Fruit fly (Drosophila melanogaster) whole organism, embryonic: ENCODE data around the gene CCT7.

Experiments used
- B-H2 ChIP-seq: fragments of 200-800 bp; sonication (Bioruptor generic); optimal IDR thresholded peaks from 2 replicates; lab custom pipeline; 2018; ENCODE audit warnings: missing biosample characterization, mild to moderate bottlenecking, missing genetic modification characterization
- Bteb2 ChIP-seq: fragments of 200-800 bp; sonication (Bioruptor generic); optimal IDR thresholded peaks from 2 replicates; lab custom pipeline; 2016; ENCODE audit warnings: missing biosample characterization, missing genetic modification characterization
- CG10267 ChIP-seq: fragments of 200-800 bp; sonication (Bioruptor generic); optimal IDR thresholded peaks from 2 replicates; lab custom pipeline; 2018; ENCODE audit warnings: missing biosample characterization, mild to moderate bottlenecking, missing genetic modification characterization, moderate library complexity
- CG10462 ChIP-seq: fragments of 200-800 bp; sonication (Bioruptor generic); optimal IDR thresholded peaks from 2 replicates; lab custom pipeline; 2016; ENCODE audit warnings: missing biosample characterization, missing genetic modification characterization
- CG10959 ChIP-seq: fragments of 200-800 bp; sonication (Bioruptor generic); IDR thresholded peaks from 2 replicates; pipeline ENCODE4 v1.3.6; 2022; ENCODE audit warnings: missing biosample characterization, missing genetic modification characterization
- CG12104 ChIP-seq: fragments of 200-800 bp; sonication (Bioruptor generic); optimal IDR thresholded peaks from 3 replicates; lab custom pipeline; 2016; ENCODE audit warnings: missing biosample characterization, missing genetic modification characterization
- CG1233 ChIP-seq: fragments of 200-800 bp; sonication (Bioruptor generic); optimal IDR thresholded peaks from 4 replicates; lab custom pipeline; 2018; ENCODE audit warnings: missing biosample characterization, mild to moderate bottlenecking, missing genetic modification characterization
- CG13296 ChIP-seq: fragments of 200-800 bp; sonication (Bioruptor generic); optimal IDR thresholded peaks from 3 replicates; lab custom pipeline; 2018; ENCODE audit warnings: missing biosample characterization, mild to moderate bottlenecking, missing genetic modification characterization
- CG1529 ChIP-seq: fragments of 200-800 bp; sonication (Bioruptor generic); optimal IDR thresholded peaks from 3 replicates; lab custom pipeline; 2018; ENCODE audit warnings: missing biosample characterization, missing genetic modification characterization
- CG16863 ChIP-seq: fragments of 200-800 bp; sonication (Bioruptor generic); optimal IDR thresholded peaks from 3 replicates; lab custom pipeline; 2016; ENCODE audit warnings: missing biosample characterization, missing genetic modification characterization
- CG2120 ChIP-seq: fragments of 200-800 bp; sonication (Bioruptor generic); optimal IDR thresholded peaks from 3 replicates; lab custom pipeline; 2016; ENCODE audit warnings: missing biosample characterization, missing genetic modification characterization
- CG2202 ChIP-seq: fragments of 200-800 bp; sonication (Bioruptor generic); optimal IDR thresholded peaks from 2 replicates; lab custom pipeline; 2018; ENCODE audit warnings: missing biosample characterization, mild to moderate bottlenecking, missing genetic modification characterization
- CG30431 ChIP-seq: fragments of 200-800 bp; sonication (Bioruptor generic); optimal IDR thresholded peaks from 2 replicates; lab custom pipeline; 2017; ENCODE audit warnings: missing biosample characterization, missing genetic modification characterization
- CG3065 ChIP-seq: fragments of 200-800 bp; sonication (Bioruptor generic); optimal IDR thresholded peaks from 2 replicates; lab custom pipeline; 2016; ENCODE audit warnings: missing biosample characterization, missing genetic modification characterization
- CG31365 ChIP-seq: fragments of 200-800 bp; sonication (Bioruptor generic); optimal IDR thresholded peaks from 2 replicates; lab custom pipeline; 2018; ENCODE audit warnings: missing biosample characterization, mild to moderate bottlenecking, missing genetic modification characterization
- CG31388 ChIP-seq: fragments of 200-800 bp; sonication (Bioruptor generic); optimal IDR thresholded peaks from 2 replicates; lab custom pipeline; 2016; ENCODE audit warnings: missing biosample characterization, missing genetic modification characterization
- CG32772 ChIP-seq: fragments of 200-800 bp; sonication (Bioruptor generic); IDR thresholded peaks from 2 replicates; pipeline ENCODE4 v1.3.6; 2022; ENCODE audit warnings: missing biosample characterization, missing genetic modification characterization
- CG34376 ChIP-seq: fragments of 200-800 bp; sonication (Bioruptor generic); optimal IDR thresholded peaks from 2 replicates; lab custom pipeline; 2018; ENCODE audit warnings: missing biosample characterization, mild to moderate bottlenecking, missing genetic modification characterization
- CG34422 ChIP-seq: fragments of 200-800 bp; sonication (Bioruptor generic); IDR thresholded peaks from 3 replicates; pipeline ENCODE4 v1.3.6; 2022; ENCODE audit warnings: missing biosample characterization, missing genetic modification characterization
- CG4404 ChIP-seq: fragments of 200-800 bp; sonication (Bioruptor generic); IDR thresholded peaks from 2 replicates; pipeline ENCODE4 v1.3.6; 2022; ENCODE audit warnings: missing biosample characterization, missing genetic modification characterization
- CG6254 ChIP-seq: fragments of 200-800 bp; sonication (Bioruptor generic); optimal IDR thresholded peaks from 3 replicates; lab custom pipeline; 2017; ENCODE audit warnings: mild to moderate bottlenecking, missing biosample characterization, missing genetic modification reagents, missing genetic modification characterization
- CG6791 ChIP-seq: fragments of 200-800 bp; sonication (Bioruptor generic); IDR thresholded peaks from 3 replicates; pipeline ENCODE4 v1.3.6; 2022; ENCODE audit warnings: missing biosample characterization, missing genetic modification characterization; ENCODE audit not compliant: partially characterized antibody
- CG9727 ChIP-seq: fragments of 200-800 bp; sonication (Bioruptor generic); optimal IDR thresholded peaks from 3 replicates; lab custom pipeline; 2017; ENCODE audit warnings: missing biosample characterization, mild to moderate bottlenecking, missing genetic modification characterization
- D ChIP-seq, 2 experiments: fragments of 200-800 bp in 1 of 2; fragments of >200 bp in 1 of 2; sonication (Bioruptor generic) in 1 of 2; optimal IDR thresholded peaks; 2 replicates in 1 of 2; 3 replicates in 1 of 2; lab custom pipeline; 2017; ENCODE audit warnings: mild to moderate bottlenecking in 1 of 2, missing biosample characterization in 1 of 2, missing genetic modification characterization in 1 of 2, missing genetic modification reagents in 1 of 2
- Dfd ChIP-seq, 2 experiments: fragments of >200 bp; optimal IDR thresholded peaks; 2 replicates each; lab custom pipeline; 2017; ENCODE audit warnings: missing biosample characterization in 2 of 2, missing genetic modification characterization in 2 of 2
- Doc3 ChIP-seq: fragments of 200-800 bp; sonication (Bioruptor generic); IDR thresholded peaks from 3 replicates; pipeline ENCODE4 v1.3.6; 2022; ENCODE audit warnings: missing biosample characterization, missing genetic modification characterization; ENCODE audit not compliant: partially characterized antibody
- Dp ChIP-seq: fragments of 200-800 bp; sonication (Bioruptor generic); optimal IDR thresholded peaks from 2 replicates; lab custom pipeline; 2018; ENCODE audit warnings: missing biosample characterization, mild to moderate bottlenecking, missing genetic modification characterization, moderate library complexity
- Hr3 ChIP-seq: fragments of 200-800 bp; sonication (Bioruptor generic); optimal IDR thresholded peaks from 3 replicates; lab custom pipeline; 2016; ENCODE audit warnings: missing biosample characterization, missing genetic modification characterization
- Mrtf ChIP-seq: fragments of 200-800 bp; sonication (Bioruptor generic); IDR thresholded peaks from 3 replicates; pipeline ENCODE4 v1.3.6; 2022; ENCODE audit warnings: missing biosample characterization, missing genetic modification characterization
- Myb ChIP-seq: fragments of 200-800 bp; sonication (Bioruptor generic); optimal IDR thresholded peaks from 2 replicates; lab custom pipeline; 2016; ENCODE audit warnings: missing biosample characterization, missing genetic modification characterization
- Nf-YB ChIP-seq: fragments of 200-800 bp; sonication (Bioruptor generic); optimal IDR thresholded peaks from 3 replicates; lab custom pipeline; 2019; ENCODE audit warnings: missing biosample characterization, mild to moderate bottlenecking, missing genetic modification characterization, moderate library complexity
- Oli ChIP-seq: fragments of 200-800 bp; sonication (Bioruptor generic); optimal IDR thresholded peaks from 2 replicates; lab custom pipeline; 2018; ENCODE audit warnings: missing biosample characterization, mild to moderate bottlenecking, missing genetic modification characterization, moderate library complexity
- PHDP ChIP-seq: fragments of 200-800 bp; sonication (Bioruptor generic); optimal IDR thresholded peaks from 3 replicates; lab custom pipeline; 2018; ENCODE audit warnings: missing biosample characterization, mild to moderate bottlenecking, missing genetic modification characterization, moderate library complexity
- Sox102F ChIP-seq: fragments of 200-800 bp; sonication (Bioruptor generic); optimal IDR thresholded peaks from 2 replicates; lab custom pipeline; 2018; ENCODE audit warnings: missing biosample characterization, mild to moderate bottlenecking, missing genetic modification characterization, moderate library complexity
- Taf1 ChIP-seq: fragments of 200-800 bp; sonication (Bioruptor generic); IDR thresholded peaks from 2 replicates; pipeline ENCODE4 v1.3.6; 2022; ENCODE audit warnings: missing biosample characterization, missing genetic modification characterization
- ara ChIP-seq: fragments of 200-800 bp; sonication (Bioruptor generic); IDR thresholded peaks from 2 replicates; pipeline ENCODE4 v1.3.6; 2022; ENCODE audit warnings: missing biosample characterization, missing genetic modification characterization
- ase ChIP-seq: fragments of 200-800 bp; sonication (Bioruptor generic); IDR thresholded peaks from 3 replicates; pipeline ENCODE4 v1.3.6; 2022; ENCODE audit warnings: missing biosample characterization, missing genetic modification characterization
- bab2 ChIP-seq: fragments of 200-800 bp; sonication (Bioruptor generic); optimal IDR thresholded peaks from 2 replicates; lab custom pipeline; 2016; ENCODE audit warnings: missing biosample characterization, missing genetic modification characterization
- bbx ChIP-seq: fragments of 200-800 bp; sonication (Bioruptor generic); IDR thresholded peaks from 2 replicates; pipeline ENCODE4 v1.3.6; 2022; ENCODE audit warnings: missing biosample characterization, missing genetic modification characterization; ENCODE audit not compliant: partially characterized antibody
- cg ChIP-seq: fragments of 200-800 bp; sonication (Bioruptor generic); optimal IDR thresholded peaks from 3 replicates; lab custom pipeline; 2019; ENCODE audit warnings: missing biosample characterization, mild to moderate bottlenecking, missing genetic modification characterization, moderate library complexity
- chinmo ChIP-seq: fragments of 200-800 bp; sonication (Bioruptor generic); IDR thresholded peaks from 4 replicates; pipeline ENCODE4 v1.3.6; 2022; ENCODE audit warnings: missing biosample characterization, missing genetic modification characterization; ENCODE audit not compliant: partially characterized antibody
- ci ChIP-seq: fragments of 200-800 bp; sonication (Bioruptor generic); IDR thresholded peaks from 3 replicates; pipeline ENCODE4 v1.3.6; 2022; ENCODE audit warnings: missing biosample characterization, missing genetic modification characterization
- fru ChIP-seq: fragments of >200 bp; optimal IDR thresholded peaks from 2 replicates; lab custom pipeline; 2017
- fu2 ChIP-seq: fragments of 200-800 bp; sonication (Bioruptor generic); optimal IDR thresholded peaks from 2 replicates; lab custom pipeline; 2016; ENCODE audit warnings: missing biosample characterization, missing genetic modification characterization
- gce ChIP-seq: fragments of 200-800 bp; sonication (Bioruptor generic); IDR thresholded peaks from 3 replicates; pipeline ENCODE4 v1.3.6; 2022; ENCODE audit warnings: missing biosample characterization, missing genetic modification characterization
- gfzf ChIP-seq: fragments of 200-800 bp; sonication (Bioruptor generic); optimal IDR thresholded peaks from 2 replicates; lab custom pipeline; 2016; ENCODE audit warnings: missing biosample characterization, mild to moderate bottlenecking, missing genetic modification characterization, moderate library complexity
- sisA ChIP-seq: fragments of 200-800 bp; sonication (Bioruptor generic); IDR thresholded peaks from 2 replicates; pipeline ENCODE4 v1.3.6; 2022; ENCODE audit warnings: missing biosample characterization, missing genetic modification characterization
- tin ChIP-seq: fragments of 200-800 bp; sonication (Bioruptor generic); optimal IDR thresholded peaks from 3 replicates; lab custom pipeline; 2016; ENCODE audit warnings: missing biosample characterization, missing genetic modification characterization
- wek ChIP-seq: fragments of 200-800 bp; sonication (Bioruptor generic); optimal IDR thresholded peaks from 3 replicates; lab custom pipeline; 2018; ENCODE audit warnings: missing biosample characterization, mild to moderate bottlenecking, missing genetic modification characterization, moderate library complexity

Gene CCT7

dm6 chr3R:8811323-8811936, 10.1 kb downstream of the CCT7 start (continued):
- peak; percentile 99; the same call in 2 of the 3 replicates for TF ChIP-seq Mrtf (GFP tag; lab: Robert Waterston, UW)
- TF ChIP-seq CG2120 (GFP tag; lab: Kevin White, UChicago): peak; percentile 100
- TF ChIP-seq CG31388 (GFP tag; lab: Kevin White, UChicago): peak; percentile 97
- peak; percentile 95 for TF ChIP-seq wek
- TF ChIP-seq ci: peak; percentile 99
- peak; percentile 93 for TF ChIP-seq CG31365 (tag; lab: Kevin White, UChicago)
- peak; percentile 99 for TF ChIP-seq CG9727 (GFP tag; lab: Kevin White, UChicago)
- no peak for TF ChIP-seq CG6791 (GFP tag; lab: Robert Waterston, UW)
- peak; percentile 98 for TF ChIP-seq CG10462 (GFP tag; lab: Kevin White, UChicago)
- 0 out of 2 replicates have a peak, but pooled peaks have one; percentile 42 for TF ChIP-seq bbx
- TF ChIP-seq ase: peak; percentile 98
- TF ChIP-seq CG3065 (GFP tag; lab: Kevin White, UChicago): peak; percentile 95
- peak; percentile 97 for TF ChIP-seq CG30431 (GFP tag; lab: Kevin White, UChicago)
- peak; percentile 99 for TF ChIP-seq CG34376 (GFP tag; lab: Kevin White, UChicago)
- peak; percentile 99 for TF ChIP-seq Sox102F (GFP tag; lab: Kevin White, UChicago)
- peak; percentile 98 for TF ChIP-seq fu2
- peak; percentile 99 for TF ChIP-seq tin (GFP tag; lab: Kevin White, UChicago)
- TF ChIP-seq gce (GFP tag; lab: Robert Waterston, UW): peak; percentile 98
- TF ChIP-seq CG10267 (tag; lab: Kevin White, UChicago): peak; percentile 96
- TF ChIP-seq Bteb2 (GFP tag; lab: Kevin White, UChicago): peak; percentile 99
- peak; percentile 98 for TF ChIP-seq CG1233
- TF ChIP-seq CG13296 (GFP tag; lab: Kevin White, UChicago): peak; percentile 99
- TF ChIP-seq CG16863 (GFP tag; lab: Kevin White, UChicago): peak; percentile 99
- TF ChIP-seq gfzf (GFP tag; lab: Kevin White, UChicago): peak; percentile 36
- peak; percentile 98 for TF ChIP-seq CG32772 (GFP tag; lab: Robert Waterston, UW)
- peak; percentile 99 for TF ChIP-seq bab2 (GFP tag; lab: Kevin White, UChicago)
- peak; percentile 99 for TF ChIP-seq sisA (GFP tag; lab: Robert Waterston, UW)
- peak; percentile 99 for TF ChIP-seq Oli (tag; lab: Kevin White, UChicago)
- TF ChIP-seq Dp (GFP tag; lab: Kevin White, UChicago): peak; percentile 37
- TF ChIP-seq Doc3: no peak
- peak; percentile 98 for TF ChIP-seq ara (GFP tag; lab: Robert Waterston, UW)
- TF ChIP-seq B-H2: peak; percentile 96
- TF ChIP-seq CG2202 (tag; lab: Kevin White, UChicago): peak; percentile 94
- peak; percentile 89 for TF ChIP-seq Nf-YB (GFP tag; lab: Kevin White, UChicago)
- no peak for TF ChIP-seq fru (lab: Kevin White, UChicago)
- peak; percentile 96 for TF ChIP-seq chinmo (GFP tag; lab: Robert Waterston, UW)
- TF ChIP-seq CG34422: peak; percentile 98
- peak; percentile 97 for TF ChIP-seq CG4404 (GFP tag; lab: Robert Waterston, UW)
- TF ChIP-seq Taf1 (GFP tag; lab: Robert Waterston, UW): peak; percentile 98
- peak; percentile 84 for TF ChIP-seq cg (GFP tag; lab: Kevin White, UChicago)
- TF ChIP-seq CG12104 (GFP tag; lab: Kevin White, UChicago): peak; percentile 99
- no peak for TF ChIP-seq D (optimal IDR thresholded peaks at IDR 0.05; lab: Kevin White, UChicago)
- TF ChIP-seq D (GFP tag; optimal IDR thresholded peaks at IDR 0.05; lab: Kevin White, UChicago): peak; percentile 98
- peak; percentile 96 for TF ChIP-seq CG10959 (GFP tag; lab: Robert Waterston, UW)
- TF ChIP-seq CG6254 (GFP tag; lab: Kevin White, UChicago): peak; percentile 93
- peak; percentile 98 for TF ChIP-seq CG1529 (GFP tag; lab: Kevin White, UChicago)
- peak; percentile 93 for TF ChIP-seq Myb (GFP tag; lab: Kevin White, UChicago)
- TF ChIP-seq PHDP: peak; percentile 99
- TF ChIP-seq Dfd (GFP tag; optimal IDR thresholded peaks at IDR 0.05; lab: Kevin White, UChicago): no peak
- TF ChIP-seq Hr3 (GFP tag; lab: Kevin White, UChicago): peak; percentile 99
